Fruit fly (Drosophila melanogaster): ENCODE results near the gene CG9426.

dm6 chr2L:13183150-13183549, 36.6 kb downstream of the CG9426 start, which contains the start of gene Rsph1:
- TF ChIP-seq psq (optimal IDR thresholded peaks at IDR 0.05), result no peak
- TF ChIP-seq Sin3A (optimal IDR thresholded peaks at IDR 0.05), result no peak
- TF ChIP-seq Myc (optimal IDR thresholded peaks at IDR 0.05), result no peak
- no peak for TF ChIP-seq insv (optimal IDR thresholded peaks at IDR 0.05)

Measured in Kc167 (cell line).